Fruit fly (Drosophila melanogaster): ENCODE data around the gene Pebp1.

DNA sequence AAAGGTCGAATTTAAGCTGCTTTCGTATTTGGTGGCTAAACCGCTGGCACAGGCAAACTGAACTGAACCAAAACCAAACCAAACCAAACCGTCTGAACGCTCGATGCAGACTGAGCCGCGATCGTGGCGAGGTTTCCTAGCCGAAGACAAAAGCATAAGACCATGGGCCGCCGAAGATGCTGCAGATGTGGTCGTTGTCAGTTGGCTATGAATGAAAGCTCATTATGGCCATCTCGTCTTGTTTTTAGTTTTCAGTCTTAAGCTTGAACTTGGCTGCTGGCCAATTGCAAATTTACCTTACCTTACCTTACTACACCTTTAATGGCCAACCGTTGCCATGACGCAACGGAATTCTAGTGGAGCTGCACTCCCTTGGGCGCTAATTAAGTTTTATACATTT, 29.8 kb upstream of the Pebp1 start, which contains the start of gene CG13847:
- TF ChIP-seq CG8159 (tag; optimal IDR thresholded peaks at IDR 0.05) (no peak), Pif1B (GFP tag; optimal IDR thresholded peaks at IDR 0.05) (no peak), CG34367 (tag; optimal IDR thresholded peaks at IDR 0.05) (no peak), Ets98B (GFP tag; IDR thresholded peaks at IDR 0.05) (no peak), CG32121 (GFP tag; IDR thresholded peaks at IDR 0.05) (no peak), CG4496 (GFP tag; IDR thresholded peaks at IDR 0.05) (no peak), CG17806 (tag; optimal IDR thresholded peaks at IDR 0.05) (no peak)
